Fruit fly (Drosophila melanogaster) whole organism, embryonic: ENCODE measurements around the gene CG32452.

ENCODE experiments used
- Abd-B ChIP-seq: fragments of 200-800 bp; sonication (Bioruptor generic); optimal IDR thresholded peaks from 2 replicates; lab custom pipeline; 2018; ENCODE audit warnings: missing biosample characterization, mild to moderate bottlenecking, missing genetic modification characterization, moderate library complexity
- Atf3 ChIP-seq: fragments of 200-800 bp; sonication (Bioruptor generic); optimal IDR thresholded peaks from 3 replicates; lab custom pipeline; 2016; ENCODE audit warnings: missing biosample characterization, missing genetic modification characterization
- Bgb ChIP-seq: fragments of 200-800 bp; sonication (Bioruptor generic); IDR thresholded peaks from 2 replicates; pipeline ENCODE4 v1.3.6; 2022; ENCODE audit warnings: missing biosample characterization, missing genetic modification characterization; ENCODE audit not compliant: partially characterized antibody
- CG10654 ChIP-seq: fragments of 200-800 bp; sonication (Bioruptor generic); optimal IDR thresholded peaks from 2 replicates; lab custom pipeline; 2016; ENCODE audit warnings: missing biosample characterization, missing genetic modification characterization
- CG11247 ChIP-seq: fragments of 200-800 bp; sonication (Bioruptor generic); IDR thresholded peaks from 2 replicates; pipeline ENCODE4 v1.3.6; 2022; ENCODE audit warnings: missing biosample characterization, missing genetic modification characterization
- CG12769 ChIP-seq: fragments of 200-800 bp; sonication (Bioruptor generic); optimal IDR thresholded peaks from 2 replicates; lab custom pipeline; 2019; ENCODE audit warnings: missing biosample characterization, mild to moderate bottlenecking, missing genetic modification characterization, moderate library complexity
- CG15479 ChIP-seq: fragments of 200-800 bp; sonication (Bioruptor generic); optimal IDR thresholded peaks from 3 replicates; lab custom pipeline; 2019; ENCODE audit warnings: missing biosample characterization, mild to moderate bottlenecking, missing genetic modification characterization, moderate library complexity
- CG2199 ChIP-seq: fragments of 200-800 bp; sonication (Bioruptor generic); IDR thresholded peaks from 3 replicates; pipeline ENCODE4 v1.3.6; 2022; ENCODE audit warnings: missing biosample characterization, missing genetic modification characterization
- CG31388 ChIP-seq: fragments of 200-800 bp; sonication (Bioruptor generic); optimal IDR thresholded peaks from 2 replicates; lab custom pipeline; 2016; ENCODE audit warnings: missing biosample characterization, missing genetic modification characterization
- CG3163 ChIP-seq: fragments of 200-800 bp; sonication (Bioruptor generic); optimal IDR thresholded peaks from 3 replicates; lab custom pipeline; 2016; ENCODE audit warnings: missing biosample characterization, missing genetic modification characterization
- CG34422 ChIP-seq: fragments of 200-800 bp; sonication (Bioruptor generic); IDR thresholded peaks from 3 replicates; pipeline ENCODE4 v1.3.6; 2022; ENCODE audit warnings: missing biosample characterization, missing genetic modification characterization
- CG3726 ChIP-seq: fragments of 200-800 bp; sonication (Bioruptor generic); IDR thresholded peaks from 3 replicates; pipeline ENCODE4, ENCODE4 v1.3.6; 2022; ENCODE audit warnings: missing biosample characterization, missing genetic modification characterization
- CG3995 ChIP-seq: fragments of 200-800 bp; sonication (Bioruptor generic); optimal IDR thresholded peaks from 3 replicates; lab custom pipeline; 2016; ENCODE audit warnings: missing biosample characterization, missing genetic modification characterization
- CG6813 ChIP-seq: fragments of 200-800 bp; sonication (Bioruptor generic); optimal IDR thresholded peaks from 2 replicates; lab custom pipeline; 2017; ENCODE audit warnings: missing biosample characterization, missing genetic modification characterization, mild to moderate bottlenecking, moderate library complexity, missing genetic modification reagents
- CG8290 ChIP-seq, 3 experiments: fragments of 200-800 bp; sonication (Bioruptor generic); optimal IDR thresholded peaks; 2 replicates each; lab custom pipeline; 2016 to 2019; ENCODE audit warnings: missing biosample characterization in 3 of 3, missing genetic modification characterization in 3 of 3, mild to moderate bottlenecking in 2 of 3, moderate library complexity in 1 of 3
- CTCF ChIP-seq: fragments of 200-800 bp; sonication (Bioruptor generic); optimal IDR thresholded peaks from 2 replicates; lab custom pipeline; 2017; ENCODE audit warnings: missing biosample characterization, mild to moderate bottlenecking, missing genetic modification characterization, moderate library complexity
- Dek ChIP-seq: fragments of 200-800 bp; sonication (Bioruptor generic); optimal IDR thresholded peaks from 3 replicates; lab custom pipeline; 2019; ENCODE audit warnings: missing biosample characterization, mild to moderate bottlenecking, missing genetic modification characterization, moderate library complexity
- Dp ChIP-seq: fragments of 200-800 bp; sonication (Bioruptor generic); optimal IDR thresholded peaks from 2 replicates; lab custom pipeline; 2018; ENCODE audit warnings: missing biosample characterization, mild to moderate bottlenecking, missing genetic modification characterization, moderate library complexity
- E2f2 ChIP-seq: fragments of 200-800 bp; sonication (Bioruptor generic); IDR thresholded peaks from 2 replicates; pipeline ENCODE4 v1.3.6; 2022; ENCODE audit warnings: missing biosample characterization, missing genetic modification characterization
- ERR ChIP-seq: fragments of 200-800 bp; sonication (Bioruptor generic); optimal IDR thresholded peaks from 2 replicates; lab custom pipeline; 2016; ENCODE audit warnings: missing biosample characterization, missing genetic modification characterization
- Gsc ChIP-seq: fragments of 200-800 bp; sonication (Bioruptor generic); IDR thresholded peaks from 2 replicates; pipeline ENCODE4 v1.3.6; 2022; ENCODE audit warnings: missing biosample characterization, missing genetic modification characterization
- H15 ChIP-seq: fragments of 200-800 bp; sonication (Bioruptor generic); IDR thresholded peaks from 3 replicates; pipeline ENCODE4 v1.3.6; 2022; ENCODE audit warnings: missing biosample characterization, missing genetic modification characterization
- Hand ChIP-seq: fragments of 200-800 bp; sonication (Bioruptor generic); optimal IDR thresholded peaks from 2 replicates; lab custom pipeline; 2017; ENCODE audit warnings: mild to moderate bottlenecking, missing biosample characterization, missing genetic modification reagents, missing genetic modification characterization
- Hr51 ChIP-seq, 2 experiments: fragments of 200-800 bp; sonication (Bioruptor generic); optimal IDR thresholded peaks; 2 replicates in 1 of 2; 3 replicates in 1 of 2; lab custom pipeline; 2016 to 2018; ENCODE audit warnings: missing biosample characterization in 2 of 2, missing genetic modification characterization in 2 of 2, mild to moderate bottlenecking in 1 of 2, moderate library complexity in 1 of 2
- Hr78 ChIP-seq, 2 experiments: fragments of 200-800 bp in 1 of 2; fragments of >200 bp in 1 of 2; sonication (Bioruptor generic) in 1 of 2; optimal IDR thresholded peaks; 2 replicates each; lab custom pipeline; 2017 to 2019; ENCODE audit warnings: missing biosample characterization in 2 of 2, missing genetic modification characterization in 2 of 2, mild to moderate bottlenecking in 1 of 2, moderate library complexity in 1 of 2
- Jarid2 ChIP-seq: fragments of 200-800 bp; sonication (Bioruptor generic); optimal IDR thresholded peaks from 3 replicates; lab custom pipeline; 2017; ENCODE audit warnings: mild to moderate bottlenecking, missing biosample characterization, missing genetic modification reagents, missing genetic modification characterization
- NC2α ChIP-seq: fragments of 200-800 bp; sonication (Bioruptor generic); optimal IDR thresholded peaks from 2 replicates; lab custom pipeline; 2016; ENCODE audit warnings: missing biosample characterization, missing genetic modification characterization
- Ssrp ChIP-seq: fragments of 200-800 bp; sonication (Bioruptor generic); optimal IDR thresholded peaks from 2 replicates; lab custom pipeline; 2018; ENCODE audit warnings: missing biosample characterization, mild to moderate bottlenecking, missing genetic modification characterization, moderate library complexity
- bcd ChIP-seq: fragments of 200-800 bp; sonication (Bioruptor generic); optimal IDR thresholded peaks from 2 replicates; lab custom pipeline; 2017; ENCODE audit warnings: missing biosample characterization, mild to moderate bottlenecking, missing genetic modification characterization
- cwo ChIP-seq: fragments of 200-800 bp; sonication (Bioruptor generic); optimal IDR thresholded peaks from 3 replicates; lab custom pipeline; 2017; ENCODE audit warnings: missing biosample characterization, missing genetic modification characterization, mild to moderate bottlenecking, moderate library complexity, missing genetic modification reagents
- disco-r ChIP-seq: fragments of 200-800 bp; sonication (Bioruptor generic); optimal IDR thresholded peaks from 2 replicates; lab custom pipeline; 2016; ENCODE audit warnings: missing biosample characterization, missing genetic modification characterization
- exex ChIP-seq: fragments of 200-800 bp; sonication (Bioruptor generic); optimal IDR thresholded peaks from 4 replicates; lab custom pipeline; 2018; ENCODE audit warnings: missing biosample characterization, mild to moderate bottlenecking, missing genetic modification characterization, moderate library complexity
- ftz-f1 ChIP-seq: fragments of 200-800 bp; sonication (Bioruptor generic); optimal IDR thresholded peaks from 2 replicates; lab custom pipeline; 2016; ENCODE audit warnings: missing biosample characterization, missing genetic modification characterization
- gcm ChIP-seq: fragments of 200-800 bp; sonication (Bioruptor generic); optimal IDR thresholded peaks from 2 replicates; lab custom pipeline; 2019; ENCODE audit warnings: missing biosample characterization, mild to moderate bottlenecking, missing genetic modification characterization, moderate library complexity
- her ChIP-seq: fragments of 200-800 bp; sonication (Bioruptor generic); optimal IDR thresholded peaks from 2 replicates; lab custom pipeline; 2016; ENCODE audit warnings: missing biosample characterization, missing genetic modification characterization
- knrl ChIP-seq: fragments of 200-800 bp; sonication (Bioruptor generic); IDR thresholded peaks from 3 replicates; pipeline ENCODE4 v1.3.6; 2022; ENCODE audit warnings: missing biosample characterization, missing genetic modification characterization; ENCODE audit not compliant: partially characterized antibody
- lab ChIP-seq: fragments of 200-800 bp; sonication (Bioruptor generic); optimal IDR thresholded peaks from 3 replicates; lab custom pipeline; 2017; ENCODE audit warnings: missing biosample characterization, missing genetic modification characterization, mild to moderate bottlenecking, moderate library complexity, missing genetic modification reagents
- onecut ChIP-seq: fragments of 200-800 bp; sonication (Bioruptor generic); IDR thresholded peaks from 2 replicates; pipeline ENCODE4 v1.3.6; 2022; ENCODE audit warnings: missing biosample characterization, missing genetic modification characterization
- pho ChIP-seq: fragments of 200-800 bp; sonication (Bioruptor generic); optimal IDR thresholded peaks from 2 replicates; lab custom pipeline; 2016; ENCODE audit warnings: missing biosample characterization, missing genetic modification characterization
- run ChIP-seq: fragments of 200-800 bp; sonication (Bioruptor generic); optimal IDR thresholded peaks from 3 replicates; lab custom pipeline; 2018; ENCODE audit warnings: missing biosample characterization, mild to moderate bottlenecking, missing genetic modification characterization
- schlank ChIP-seq: fragments of 200-800 bp; sonication (Bioruptor generic); optimal IDR thresholded peaks from 2 replicates; lab custom pipeline; 2018; ENCODE audit warnings: missing biosample characterization, mild to moderate bottlenecking, missing genetic modification characterization
- sd ChIP-seq: fragments of 200-800 bp; sonication (Bioruptor generic); optimal IDR thresholded peaks from 3 replicates; lab custom pipeline; 2018; ENCODE audit warnings: missing biosample characterization, mild to moderate bottlenecking, missing genetic modification characterization, moderate library complexity
- sens ChIP-seq: fragments of 200-800 bp; sonication (Bioruptor generic); peaks from one replicate; lab custom pipeline; 2016; ENCODE audit warnings: missing biosample characterization, missing genetic modification characterization
- seq ChIP-seq: fragments of 200-800 bp; sonication (Bioruptor generic); IDR thresholded peaks from 2 replicates; pipeline ENCODE4 v1.3.6; 2022; ENCODE audit warnings: missing biosample characterization, missing genetic modification characterization
- sisA ChIP-seq: fragments of 200-800 bp; sonication (Bioruptor generic); IDR thresholded peaks from 2 replicates; pipeline ENCODE4 v1.3.6; 2022; ENCODE audit warnings: missing biosample characterization, missing genetic modification characterization
- sna ChIP-seq: fragments of 200-800 bp; sonication (Bioruptor generic); IDR thresholded peaks from 2 replicates; pipeline ENCODE4 v1.3.6; 2022; ENCODE audit warnings: missing biosample characterization, missing genetic modification characterization; ENCODE audit not compliant: partially characterized antibody
- stwl ChIP-seq: fragments of 200-800 bp; sonication (Bioruptor generic); optimal IDR thresholded peaks from 3 replicates; lab custom pipeline; 2018; ENCODE audit warnings: missing biosample characterization, mild to moderate bottlenecking, missing genetic modification characterization, moderate library complexity

CG32452 gene

DNA sequence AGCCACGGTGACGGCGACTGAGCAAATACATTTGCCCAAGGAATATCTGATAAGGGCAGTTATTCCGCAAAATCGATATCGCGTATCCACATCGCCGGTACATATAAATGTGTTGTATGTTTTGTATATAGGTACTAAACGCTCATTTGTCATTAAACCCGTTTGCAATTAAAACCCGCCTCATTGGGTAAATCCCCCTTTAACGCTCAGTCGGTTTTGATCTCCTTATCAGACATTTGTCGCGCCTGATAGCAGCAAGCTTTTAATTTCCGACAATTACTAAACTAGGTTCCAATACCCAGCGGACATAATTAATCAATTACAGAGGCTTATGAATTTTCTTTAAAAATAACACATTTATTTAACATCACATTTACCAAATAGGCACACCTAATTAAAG lies 13.9 kb downstream of the CG32452 start:
- TF ChIP-seq sna (GFP tag; lab: Robert Waterston, UW) (no peak), lab (GFP tag; lab: Kevin White, UChicago) (peak; percentile 41)

DNA sequence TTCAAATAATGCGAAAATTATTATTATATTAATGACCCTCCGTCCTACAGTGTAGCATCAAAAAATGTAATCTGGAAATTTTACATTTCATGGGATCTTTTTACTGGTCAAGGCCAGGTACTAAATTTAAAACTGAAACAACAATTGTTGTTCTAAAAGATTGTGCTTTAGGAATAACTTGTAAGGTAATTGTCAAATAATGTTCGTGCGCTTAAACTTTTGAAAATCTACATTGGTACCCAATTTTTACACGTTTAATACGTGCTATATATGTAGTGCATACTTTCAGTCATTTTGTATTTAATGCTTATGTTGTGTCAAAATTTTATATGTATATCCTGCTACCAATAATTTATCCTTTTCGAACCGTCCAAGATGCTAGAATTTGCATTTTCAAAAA lies 16.1 kb downstream of the CG32452 start:
- TF ChIP-seq sens (GFP tag; lab: Kevin White, UChicago): peak; percentile 45
- no peak for TF ChIP-seq bcd (GFP tag; lab: Kevin White, UChicago)
- peak; percentile 64 for TF ChIP-seq CTCF (GFP tag; lab: Kevin White, UChicago)
- no peak for TF ChIP-seq onecut
- no peak for TF ChIP-seq ERR (GFP tag; lab: Kevin White, UChicago)
- no peak for TF ChIP-seq H15
- no peak for TF ChIP-seq her (GFP tag; lab: Kevin White, UChicago)
- TF ChIP-seq sisA: no peak
- TF ChIP-seq CG3726: no peak
- TF ChIP-seq CG10654 (GFP tag; lab: Kevin White, UChicago): no peak
- no peak for TF ChIP-seq gcm (GFP tag; lab: Kevin White, UChicago)
- TF ChIP-seq CG11247 (GFP tag; lab: Robert Waterston, UW): no peak
- no peak for TF ChIP-seq run (tag; lab: Kevin White, UChicago)
- peak; percentile 53 for TF ChIP-seq Bgb (GFP tag; lab: Robert Waterston, UW)
- TF ChIP-seq CG34422 (GFP tag; lab: Robert Waterston, UW): no peak
- TF ChIP-seq knrl (GFP tag; lab: Robert Waterston, UW): peak; percentile 22; the same call in 1 of the 3 replicates
- TF ChIP-seq stwl (tag; lab: Kevin White, UChicago): no peak
- TF ChIP-seq disco-r: no peak
- peak; percentile 21; the same call in 1 of the 2 replicates for TF ChIP-seq E2f2 (GFP tag; lab: Robert Waterston, UW)
- no peak for TF ChIP-seq CG6813
- no peak for TF ChIP-seq Gsc (GFP tag; lab: Robert Waterston, UW)
- no peak for TF ChIP-seq NC2α (GFP tag; lab: Kevin White, UChicago)
- 0 out of 3 replicates have a peak, but pooled peaks have one; percentile 13 for TF ChIP-seq CG2199
- no peak for TF ChIP-seq CG3163 (GFP tag; lab: Kevin White, UChicago)
- TF ChIP-seq Dp: peak; percentile 31
- peak; percentile 74 for TF ChIP-seq ftz-f1 (GFP tag; lab: Kevin White, UChicago)
- no peak for TF ChIP-seq seq (GFP tag; lab: Robert Waterston, UW)

DNA sequence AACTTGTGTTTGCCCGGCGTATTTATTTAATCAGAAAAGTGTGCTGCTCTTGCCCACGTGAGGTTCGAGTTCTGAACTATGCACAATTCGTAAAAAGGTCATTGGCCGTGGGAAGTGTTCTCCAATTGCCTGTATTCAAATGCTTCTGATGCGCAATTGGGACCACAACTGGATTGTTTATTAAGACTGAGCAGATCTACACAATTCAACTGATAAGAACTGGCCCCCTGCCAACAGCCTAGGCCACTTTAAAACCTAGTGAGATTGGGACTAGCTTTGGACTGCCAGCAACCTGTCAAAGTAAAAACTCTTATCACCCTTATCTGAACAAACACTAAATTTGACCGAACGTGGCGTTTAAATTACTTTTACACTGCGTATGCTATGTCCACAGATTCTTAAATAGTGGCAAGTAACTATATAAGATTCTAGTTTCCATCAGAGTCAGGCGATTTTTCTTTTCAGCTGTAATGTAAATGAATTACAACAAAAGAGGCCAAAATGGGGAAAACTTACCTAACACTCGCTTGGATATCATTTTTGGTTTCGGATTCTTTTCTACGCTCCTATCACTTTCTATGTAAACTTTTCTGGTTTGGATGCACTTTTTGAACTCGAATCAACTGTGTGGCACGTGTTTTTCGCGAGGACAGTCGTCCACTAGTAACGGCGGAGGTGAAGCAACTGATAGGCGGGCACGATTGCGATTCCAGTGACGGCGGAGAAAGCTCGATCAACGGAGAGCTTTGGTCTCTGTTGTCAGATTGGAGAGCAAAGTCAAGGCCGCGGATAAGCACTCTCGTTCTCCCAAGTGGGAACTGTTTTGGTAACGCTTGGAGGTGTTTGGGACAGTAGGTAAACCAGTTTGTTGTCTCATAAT lies 20.4 kb downstream of the CG32452 start, which contains the start of gene CG11241:
Gene CG11241, minus strand, starts transcription at position 689 of the 880 bp plus-strand sequence.
- TF ChIP-seq CG8290 (GFP tag; optimal IDR thresholded peaks at IDR 0.05; lab: Kevin White, UChicago) (no peak), CG8290 (tag; optimal IDR thresholded peaks at IDR 0.05; lab: Kevin White, UChicago) (peak in 1 of 2 experiments; percentile 1), CG12769 (peak; percentile 45), Dek (no peak), sd (tag; lab: Kevin White, UChicago) (no peak), pho (GFP tag; lab: Kevin White, UChicago) (no peak), CG31388 (GFP tag; lab: Kevin White, UChicago) (no peak), CG15479 (GFP tag; lab: Kevin White, UChicago) (peak; percentile 32), CG3995 (GFP tag; lab: Kevin White, UChicago) (peak; percentile 51), Jarid2 (GFP tag; lab: Kevin White, UChicago) (peak; percentile 40), Ssrp (no peak), Hr78 (GFP tag; optimal IDR thresholded peaks at IDR 0.05; lab: Kevin White, UChicago) (peak in 1 of 2 experiments; percentile 18), exex (tag; lab: Kevin White, UChicago) (peak; percentile 22), cwo (GFP tag; lab: Kevin White, UChicago) (peak; percentile 77), schlank (tag; lab: Kevin White, UChicago) (no peak), Atf3 (GFP tag; lab: Kevin White, UChicago) (no peak), Hand (GFP tag; lab: Kevin White, UChicago) (no peak), Abd-B (no peak), Hr51 (GFP tag; optimal IDR thresholded peaks at IDR 0.05; lab: Kevin White, UChicago) (no peak)
